Worm (Caenorhabditis elegans) whole organism, young adult: ENCODE measurements around the gene Y48E1B.17.

ENCODE experiments used
- B0261.1 ChIP-seq: sonication (generic microtip); optimal IDR thresholded peaks from 2 replicates; lab custom pipeline; 2016; ENCODE audit warnings: mild to moderate bottlenecking, missing genetic modification characterization, moderate library complexity, missing compliant biosample characterization
- C06A6.2 ChIP-seq: fragments of 200-800 bp; sonication (Bioruptor generic); conservative IDR thresholded peaks from 2 replicates; pipeline ENCODE4 v1.3.6; 2022; ENCODE audit warnings: missing genetic modification characterization, missing compliant biosample characterization
- D2030.7 ChIP-seq: fragments of 200-800 bp; sonication (Bioruptor generic); IDR thresholded peaks from 2 replicates; pipeline ENCODE4 v1.3.6; 2022; ENCODE audit warnings: missing genetic modification reagents, missing genetic modification characterization, missing compliant biosample characterization
- F22D6.2 ChIP-seq: sonication (generic microtip); optimal IDR thresholded peaks from 2 replicates; lab custom pipeline; 2016; ENCODE audit warnings: mild to moderate bottlenecking, missing genetic modification characterization, missing compliant biosample characterization
- F39B2.1 ChIP-seq: fragments of 200-800 bp; sonication (Bioruptor generic); IDR thresholded peaks from 2 replicates; pipeline ENCODE4 v1.3.6; 2022; ENCODE audit warnings: missing genetic modification reagents, missing genetic modification characterization, missing compliant biosample characterization
- F49E8.2 ChIP-seq: sonication (generic microtip); optimal IDR thresholded peaks from 3 replicates; lab custom pipeline; 2017; ENCODE audit warnings: missing genetic modification characterization, mild to moderate bottlenecking, missing compliant biosample characterization, antibody characterized with exemption, moderate library complexity; ENCODE audit not compliant: insufficient read depth
- F57A8.1 ChIP-seq: fragments of 200-800 bp; sonication (Bioruptor generic); optimal IDR thresholded peaks from 2 replicates; lab custom pipeline; 2018; ENCODE audit warnings: mild to moderate bottlenecking, missing genetic modification characterization, moderate library complexity, missing compliant biosample characterization
- F57C9.4 ChIP-seq: sonication (generic microtip); optimal IDR thresholded peaks from 2 replicates; lab custom pipeline; 2017; ENCODE audit warnings: mild to moderate bottlenecking, missing genetic modification characterization, missing compliant biosample characterization
- Y53G8AR.9 ChIP-seq: fragments of 200-800 bp; sonication (Bioruptor generic); conservative IDR thresholded peaks from 2 replicates; pipeline ENCODE4 v1.3.6; 2022; ENCODE audit warnings: missing genetic modification reagents, missing genetic modification characterization, missing compliant biosample characterization
- akir-1 ChIP-seq: fragments of 200-800 bp; sonication (Bioruptor generic); optimal IDR thresholded peaks from 2 replicates; lab custom pipeline; 2018; ENCODE audit warnings: mild to moderate bottlenecking, missing genetic modification characterization, moderate library complexity, missing compliant biosample characterization
- ama-1 ChIP-seq, 3 experiments: fragments of 150-350 bp in 1 of 3; sonication (generic microtip) in 2 of 3; optimal IDR thresholded peaks; 2 replicates each; lab custom pipeline; 2014 to 2018; ENCODE audit warnings: missing biosample characterization in 2 of 3, missing genetic modification characterization in 2 of 3, missing genetic modification reagents in 2 of 3
- attf-6 ChIP-seq: fragments of 200-800 bp; sonication (Bioruptor generic); IDR thresholded peaks from 2 replicates; pipeline ENCODE4 v1.3.6; 2022; ENCODE audit warnings: missing genetic modification reagents, missing genetic modification characterization, missing compliant biosample characterization
- cebp-1 ChIP-seq, 2 experiments: fragments of 200-800 bp in 1 of 2; sonication (Bioruptor generic) in 1 of 2; sonication (generic microtip) in 1 of 2; IDR thresholded peaks in 1 of 2; optimal IDR thresholded peaks in 1 of 2; 2 replicates each; pipeline versions ENCODE4 v1.3.6 to Lab custom; 2017 to 2022; ENCODE audit warnings: missing compliant biosample characterization in 2 of 2, missing genetic modification characterization in 2 of 2, mild to moderate bottlenecking in 1 of 2, missing genetic modification reagents in 1 of 2, moderate library complexity in 1 of 2
- chd-7 ChIP-seq: sonication (generic microtip); optimal IDR thresholded peaks from 2 replicates; lab custom pipeline; 2016; ENCODE audit warnings: mild to moderate bottlenecking, missing genetic modification characterization, moderate library complexity, missing compliant biosample characterization
- die-1 ChIP-seq: sonication (generic microtip); optimal IDR thresholded peaks from 2 replicates; lab custom pipeline; 2016; ENCODE audit warnings: missing genotype, mild to moderate bottlenecking, missing genetic modification characterization, missing compliant biosample characterization
- dox-1 ChIP-seq: fragments of 200-800 bp; sonication (Bioruptor generic); IDR thresholded peaks from 2 replicates; pipeline ENCODE4 v1.3.6; 2022; ENCODE audit warnings: missing genetic modification reagents, missing genetic modification characterization, missing compliant biosample characterization
- efl-1 ChIP-seq: fragments of 150-350 bp; optimal IDR thresholded peaks from 2 replicates; lab custom pipeline; 2014; ENCODE audit warnings: missing biosample characterization, missing genetic modification reagents, missing genetic modification characterization
- ets-4 ChIP-seq: fragments of 200-800 bp; sonication (Bioruptor generic); optimal IDR thresholded peaks from 2 replicates; lab custom pipeline; 2018; ENCODE audit warnings: mild to moderate bottlenecking, missing genetic modification characterization, missing compliant biosample characterization
- gei-17 ChIP-seq: fragments of 200-800 bp; sonication (Bioruptor generic); optimal IDR thresholded peaks from 2 replicates; lab custom pipeline; 2018; ENCODE audit warnings: mild to moderate bottlenecking, missing genetic modification characterization, missing compliant biosample characterization
- lag-1 ChIP-seq: fragments of 200-800 bp; sonication (Bioruptor generic); IDR thresholded peaks from 2 replicates; pipeline ENCODE4 v1.3.6; 2022; ENCODE audit warnings: missing genetic modification reagents, missing genetic modification characterization, missing compliant biosample characterization
- let-526 ChIP-seq: fragments of 200-800 bp; sonication (Bioruptor generic); IDR thresholded peaks from 2 replicates; pipeline ENCODE4 v1.3.6; 2022; ENCODE audit warnings: missing genetic modification reagents, missing genetic modification characterization, missing compliant biosample characterization
- lin-35 ChIP-seq, 3 experiments: fragments of 150-350 bp in 2 of 3; sonication (generic microtip) in 1 of 3; optimal IDR thresholded peaks; 2 replicates each; lab custom pipeline; 2014 to 2018; ENCODE audit warnings: missing biosample characterization in 3 of 3, missing genetic modification characterization in 3 of 3, missing genetic modification reagents in 3 of 3
- lin-54 ChIP-seq: fragments of 200-800 bp; sonication (Bioruptor generic); optimal IDR thresholded peaks from 2 replicates; lab custom pipeline; 2018; ENCODE audit warnings: mild to moderate bottlenecking, missing genetic modification characterization, missing compliant biosample characterization
- madf-10 ChIP-seq: sonication (generic microtip); optimal IDR thresholded peaks from 2 replicates; lab custom pipeline; 2016; ENCODE audit warnings: mild to moderate bottlenecking, missing genetic modification characterization, missing compliant biosample characterization
- madf-3 ChIP-seq: fragments of 200-800 bp; sonication (Bioruptor generic); IDR thresholded peaks from 2 replicates; pipeline ENCODE4 v1.3.6; 2022; ENCODE audit warnings: missing genetic modification reagents, missing genetic modification characterization, missing compliant biosample characterization
- madf-8 ChIP-seq: fragments of 200-800 bp; sonication (Bioruptor generic); conservative IDR thresholded peaks from 2 replicates; pipeline ENCODE4 v1.3.6; 2022; ENCODE audit warnings: missing genetic modification reagents, missing genetic modification characterization, missing compliant biosample characterization
- mxl-1 ChIP-seq: sonication (generic microtip); optimal IDR thresholded peaks from 2 replicates; lab custom pipeline; 2016; ENCODE audit warnings: missing genetic modification characterization, missing compliant biosample characterization
- nfya-1 ChIP-seq: sonication (generic microtip); optimal IDR thresholded peaks from 2 replicates; lab custom pipeline; 2017; ENCODE audit warnings: antibody characterized with exemption, missing compliant biosample characterization, missing genetic modification characterization, borderline replicate concordance; ENCODE audit not compliant: insufficient read depth
- nfya-2 ChIP-seq: fragments of 200-800 bp; sonication (Bioruptor generic); IDR thresholded peaks from 2 replicates; pipeline ENCODE4 v1.3.6; 2022; ENCODE audit warnings: missing genetic modification reagents, missing genetic modification characterization, missing compliant biosample characterization
- nhr-179 ChIP-seq: sonication (generic microtip); optimal IDR thresholded peaks from 2 replicates; lab custom pipeline; 2016; ENCODE audit warnings: mild to moderate bottlenecking, missing genetic modification characterization, missing compliant biosample characterization
- nhr-27 ChIP-seq: fragments of 200-800 bp; sonication (Bioruptor generic); optimal IDR thresholded peaks from 2 replicates; lab custom pipeline; 2018; ENCODE audit warnings: mild to moderate bottlenecking, missing genetic modification characterization, moderate library complexity, missing compliant biosample characterization
- nhr-80 ChIP-seq: sonication (generic microtip); optimal IDR thresholded peaks from 2 replicates; lab custom pipeline; 2016; ENCODE audit warnings: missing genetic modification characterization, missing compliant biosample characterization
- somi-1 ChIP-seq: fragments of 200-800 bp; sonication (Bioruptor generic); optimal IDR thresholded peaks from 2 replicates; lab custom pipeline; 2018; ENCODE audit warnings: mild to moderate bottlenecking, missing genetic modification characterization, missing compliant biosample characterization
- sptf-2 ChIP-seq: fragments of 200-800 bp; sonication (Bioruptor generic); optimal IDR thresholded peaks from 2 replicates; lab custom pipeline; 2018; ENCODE audit warnings: mild to moderate bottlenecking, missing genetic modification characterization, missing compliant biosample characterization
- xnd-1 ChIP-seq: sonication (generic microtip); optimal IDR thresholded peaks from 2 replicates; lab custom pipeline; 2016; ENCODE audit warnings: missing genotype, missing genetic modification reagents, missing genetic modification characterization, missing compliant biosample characterization
- zfh-2 ChIP-seq: fragments of 200-800 bp; sonication (Bioruptor generic); conservative IDR thresholded peaks from 2 replicates; pipeline ENCODE4 v1.3.6; 2022; ENCODE audit warnings: missing genetic modification reagents, missing genetic modification characterization, missing compliant biosample characterization
- ztf-3 ChIP-seq: fragments of 200-800 bp; sonication (Bioruptor generic); optimal IDR thresholded peaks from 2 replicates; lab custom pipeline; 2018; ENCODE audit warnings: mild to moderate bottlenecking, missing genetic modification characterization, missing compliant biosample characterization
- ztf-6 ChIP-seq: fragments of 200-800 bp; sonication (Bioruptor generic); IDR thresholded peaks from 2 replicates; pipeline ENCODE4 v1.3.6; 2022; ENCODE audit warnings: missing genetic modification reagents, missing genetic modification characterization, missing compliant biosample characterization

Gene Y48E1B.17

DNA sequence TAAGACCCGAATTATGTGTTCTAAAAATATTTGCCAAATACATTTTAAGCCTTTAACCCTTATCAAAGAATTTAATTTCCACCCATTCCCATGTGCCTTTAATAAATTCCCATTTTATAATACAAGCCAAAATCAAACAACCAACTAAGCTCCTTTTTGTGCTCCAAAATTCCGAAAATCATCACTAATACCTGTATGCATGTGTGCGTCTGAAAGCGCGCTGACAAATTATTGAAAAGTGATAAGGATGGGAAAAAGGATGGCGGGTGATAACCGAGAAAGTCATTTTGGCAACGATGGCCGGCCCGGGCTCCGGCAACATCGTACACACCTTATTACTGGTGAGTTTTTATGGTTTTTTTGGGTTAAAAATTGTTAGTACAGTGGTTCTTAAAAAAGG lies 33.3 kb downstream of the Y48E1B.17 start, which contains the start of gene nep-17:
Gene nep-17, plus strand, starts transcription at position 285 of the 400 bp plus-strand sequence.
- TF ChIP-seq nhr-80 (tag; lab: Kevin White, UChicago) (peak; percentile 68), ama-1 (optimal IDR thresholded peaks at IDR 0.05; lab: Kevin White, UChicago) (no peak), ama-1 (GFP tag; optimal IDR thresholded peaks at IDR 0.05; lab: Kevin White, UChicago) (no peak), madf-8 (GFP tag; lab: Robert Waterston, UW) (no peak), ztf-3 (no peak)

DNA sequence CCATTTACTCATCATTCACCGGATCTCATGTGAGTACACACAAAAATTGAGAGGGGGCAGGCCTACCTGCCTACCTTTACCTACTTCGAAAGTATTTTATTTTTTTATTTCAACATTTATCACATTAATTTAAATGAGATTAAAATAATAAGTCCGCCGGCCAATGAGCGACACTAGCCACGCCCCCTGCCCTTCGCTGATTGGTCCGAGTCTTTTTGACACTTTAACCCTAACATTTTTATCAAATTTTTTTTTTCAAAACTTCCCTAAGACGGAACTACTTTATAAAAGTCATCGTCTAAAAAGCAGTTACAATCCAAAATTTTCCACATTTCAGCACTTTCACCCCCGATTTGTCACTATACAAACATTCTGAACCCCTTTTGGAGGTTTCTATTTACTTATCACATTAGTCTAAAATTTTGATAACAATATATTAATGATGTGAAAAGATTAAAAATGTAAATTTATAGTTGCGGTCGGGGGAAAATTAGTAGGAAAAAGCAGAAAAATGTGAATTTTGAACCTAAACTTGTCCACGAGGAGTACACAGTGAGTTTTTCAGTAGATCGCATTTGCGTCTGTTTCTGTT lies 34.8 kb downstream of the Y48E1B.17 start:
- TF ChIP-seq nhr-80 (tag; lab: Kevin White, UChicago) (peak; percentile 9), nfya-2 (GFP tag; lab: Robert Waterston, UW) (no peak)

DNA sequence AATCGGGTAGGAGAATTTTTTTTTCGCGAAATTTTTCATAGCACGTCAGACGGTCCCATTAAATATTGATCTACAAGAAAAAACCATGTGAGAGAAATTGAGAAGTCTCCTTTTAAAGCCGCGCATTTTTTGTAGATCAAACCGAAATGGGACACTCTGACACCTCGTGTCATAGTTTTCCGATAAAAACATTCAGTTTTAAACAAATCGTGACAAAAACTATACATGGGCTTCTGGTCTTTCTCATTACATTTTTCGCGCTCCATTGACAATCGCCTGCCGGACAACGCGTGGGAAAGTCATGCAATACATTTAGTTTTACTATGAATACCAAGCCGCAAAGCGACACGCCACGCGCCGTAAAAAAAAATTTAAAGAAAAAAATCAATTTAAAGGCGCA lies 35.5 kb downstream of the Y48E1B.17 start:
- no peak for TF ChIP-seq madf-10 (tag; lab: Kevin White, UChicago)
- no peak for TF ChIP-seq die-1 (tag; lab: Kevin White, UChicago)
- TF ChIP-seq madf-3 (GFP tag; lab: Robert Waterston, UW) = no peak
- no peak for TF ChIP-seq cebp-1 (GFP tag; IDR thresholded peaks at IDR 0.05; lab: Robert Waterston, UW)
- TF ChIP-seq cebp-1 (tag; optimal IDR thresholded peaks at IDR 0.05; lab: Kevin White, UChicago) = no peak
- TF ChIP-seq lin-54 (GFP tag; lab: Kevin White, UChicago) = no peak
- no peak for TF ChIP-seq F57C9.4 (tag; lab: Kevin White, UChicago)
- no peak for TF ChIP-seq zfh-2 (GFP tag; lab: Robert Waterston, UW)
- no peak for TF ChIP-seq ztf-6 (GFP tag; lab: Robert Waterston, UW)
- TF ChIP-seq chd-7 = no peak
- TF ChIP-seq mxl-1 (tag; lab: Kevin White, UChicago) = no peak
- no peak for TF ChIP-seq let-526 (GFP tag; lab: Robert Waterston, UW)
- TF ChIP-seq attf-6 (GFP tag; lab: Robert Waterston, UW) = no peak
- no peak for TF ChIP-seq somi-1 (GFP tag; lab: Kevin White, UChicago)
- no peak for TF ChIP-seq F39B2.1 (GFP tag; lab: Robert Waterston, UW)
- TF ChIP-seq F57A8.1 = no peak
- TF ChIP-seq F49E8.2 = no peak
- TF ChIP-seq nfya-1 (tag; lab: Kevin White, UChicago) = no peak
- TF ChIP-seq dox-1 (GFP tag; lab: Robert Waterston, UW) = no peak
- no peak for TF ChIP-seq efl-1 (GFP tag; lab: Kevin White, UChicago)

DNA sequence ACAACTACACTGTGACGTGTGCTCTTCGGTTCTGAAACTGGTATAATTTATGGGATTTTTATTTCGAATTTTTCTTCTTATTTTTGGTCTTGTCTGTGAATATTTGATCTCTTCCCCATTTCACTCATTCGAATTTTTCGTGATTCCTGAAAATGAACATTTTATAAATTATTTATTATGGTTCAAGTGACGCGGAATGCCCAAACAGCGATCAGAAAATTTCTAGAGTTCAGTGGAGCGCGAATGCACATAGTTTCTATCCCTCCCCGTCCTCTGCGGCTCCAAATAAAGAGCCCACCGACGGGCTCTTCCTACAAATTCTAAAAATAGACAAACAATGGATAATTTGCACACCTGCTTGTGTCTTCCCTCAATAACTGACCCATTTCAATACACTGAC lies 37.2 kb downstream of the Y48E1B.17 start, which contains the start of gene F54F11.1:
Gene F54F11.1, plus strand, starts transcription at position 301 of the 400 bp plus-strand sequence.
- TF ChIP-seq sptf-2 (GFP tag; lab: Kevin White, UChicago) (no peak), ets-4 (no peak), cebp-1 (GFP tag; IDR thresholded peaks at IDR 0.05; lab: Robert Waterston, UW) (no peak), cebp-1 (tag; optimal IDR thresholded peaks at IDR 0.05; lab: Kevin White, UChicago) (no peak), nfya-1 (tag; lab: Kevin White, UChicago) (no peak), ama-1 (optimal IDR thresholded peaks at IDR 0.05; lab: Kevin White, UChicago) (no peak), ama-1 (GFP tag; optimal IDR thresholded peaks at IDR 0.05; lab: Kevin White, UChicago) (no peak), lag-1 (GFP tag; lab: Robert Waterston, UW) (no peak), Y53G8AR.9 (GFP tag; lab: Robert Waterston, UW) (no peak), lin-35 (GFP tag; optimal IDR thresholded peaks at IDR 0.05; lab: Kevin White, UChicago) (no peak), akir-1 (GFP tag; lab: Kevin White, UChicago) (no peak), gei-17 (GFP tag; lab: Kevin White, UChicago) (no peak), xnd-1 (tag; lab: Kevin White, UChicago) (no peak), B0261.1 (tag; lab: Kevin White, UChicago) (no peak), nhr-179 (tag; lab: Kevin White, UChicago) (no peak), die-1 (tag; lab: Kevin White, UChicago) (no peak), D2030.7 (GFP tag; lab: Robert Waterston, UW) (no peak), nhr-27 (tag; lab: Kevin White, UChicago) (no peak), C06A6.2 (no peak), attf-6 (GFP tag; lab: Robert Waterston, UW) (no peak), F22D6.2 (no peak)
